Fruit fly (Drosophila melanogaster) whole organism, wandering third instar larva: ENCODE results near the gene ZnT86D.

Experiments used
- Abd-B ChIP-seq: fragments of >200 bp; optimal IDR thresholded peaks from 2 replicates; lab custom pipeline; 2017; ENCODE audit warnings: missing biosample characterization, missing genetic modification characterization
- CG32264 ChIP-seq: fragments of 200-800 bp; sonication (Bioruptor generic); optimal IDR thresholded peaks from 2 replicates; lab custom pipeline; 2016; ENCODE audit warnings: missing biosample characterization, missing genetic modification characterization
- CG9705 ChIP-seq: fragments of 200-800 bp; sonication (Bioruptor generic); optimal IDR thresholded peaks from 2 replicates; lab custom pipeline; 2018; ENCODE audit warnings: missing biosample characterization, mild to moderate bottlenecking, missing genetic modification characterization
- CrebA ChIP-seq: fragments of 200-800 bp; sonication (Bioruptor generic); optimal IDR thresholded peaks from 2 replicates; lab custom pipeline; 2016; ENCODE audit warnings: missing biosample characterization, mild to moderate bottlenecking, missing genetic modification characterization, borderline replicate concordance
- Dfd ChIP-seq: fragments of >200 bp; optimal IDR thresholded peaks from 2 replicates; lab custom pipeline; 2017; ENCODE audit warnings: missing biosample characterization, missing genetic modification characterization
- Dif ChIP-seq: fragments of 200-275, 200-300 bp; sonication (Bioruptor generic); optimal IDR thresholded peaks from 2 replicates; lab custom pipeline; 2018; ENCODE audit warnings: missing biosample characterization, missing genetic modification characterization; ENCODE audit not compliant: partially characterized antibody
- GATAd ChIP-seq: sonication (Bioruptor generic); optimal IDR thresholded peaks from 2 replicates; lab custom pipeline; 2016; ENCODE audit warnings: missing biosample characterization, missing genetic modification characterization
- HLH106 ChIP-seq: fragments of 200-800 bp; optimal IDR thresholded peaks from 3 replicates; lab custom pipeline; 2019; ENCODE audit warnings: missing biosample characterization, mild to moderate bottlenecking, missing genetic modification characterization, moderate library complexity
- Hnf4 ChIP-seq: fragments of 200-800 bp; sonication (Bioruptor generic); optimal IDR thresholded peaks from 2 replicates; lab custom pipeline; 2016; ENCODE audit warnings: missing biosample characterization, mild to moderate bottlenecking, missing genetic modification characterization
- Hr78 ChIP-seq: fragments of >200 bp; optimal IDR thresholded peaks from 2 replicates; lab custom pipeline; 2017; ENCODE audit warnings: missing biosample characterization, missing genetic modification characterization
- Hr83 ChIP-seq: fragments of 200-300 bp; sonication (Bioruptor generic); optimal IDR thresholded peaks from 2 replicates; lab custom pipeline; 2016; ENCODE audit warnings: missing biosample characterization, mild to moderate bottlenecking, missing genetic modification characterization, moderate library complexity; ENCODE audit not compliant: poor library complexity, severe bottlenecking
- Jra ChIP-seq: sonication (Bioruptor generic); optimal IDR thresholded peaks from 2 replicates; lab custom pipeline; 2016; ENCODE audit warnings: missing biosample characterization, missing genetic modification characterization
- Mio ChIP-seq: sonication (Bioruptor generic); optimal IDR thresholded peaks from 2 replicates; lab custom pipeline; 2016; ENCODE audit warnings: missing biosample characterization, missing genetic modification characterization
- Myc ChIP-seq: fragments of >200 bp; optimal IDR thresholded peaks from 2 replicates; lab custom pipeline; 2017
- N ChIP-seq: fragments of >200 bp; optimal IDR thresholded peaks from 2 replicates; lab custom pipeline; 2018; ENCODE audit warnings: missing biosample characterization, missing external identifiers, missing genetic modification characterization
- OdsH ChIP-seq: fragments of 200-800 bp; sonication (Bioruptor generic); optimal IDR thresholded peaks from 2 replicates; lab custom pipeline; 2016; ENCODE audit warnings: missing biosample characterization, mild to moderate bottlenecking, missing genetic modification characterization
- Rel ChIP-seq, 2 experiments: fragments of 200-800 bp; sonication (Bioruptor generic) in 1 of 2; optimal IDR thresholded peaks; 2 replicates in 1 of 2; 3 replicates in 1 of 2; lab custom pipeline; 2016 to 2019; ENCODE audit warnings: mild to moderate bottlenecking in 2 of 2, missing biosample characterization in 2 of 2, missing genetic modification characterization in 2 of 2, moderate library complexity in 1 of 2
- Sp1 ChIP-seq: fragments of 200-800 bp; sonication (Bioruptor generic); optimal IDR thresholded peaks from 3 replicates; lab custom pipeline; 2019; ENCODE audit warnings: missing biosample characterization, mild to moderate bottlenecking, missing genetic modification characterization, moderate library complexity
- Vsx2 ChIP-seq: fragments of 200-300, 225-300 bp; sonication (Bioruptor generic); optimal IDR thresholded peaks from 2 replicates; lab custom pipeline; 2018; ENCODE audit warnings: missing biosample characterization, missing genetic modification characterization; ENCODE audit not compliant: partially characterized antibody
- br ChIP-seq: fragments of 200-800 bp; sonication (Bioruptor generic); optimal IDR thresholded peaks from 2 replicates; lab custom pipeline; 2016; ENCODE audit warnings: missing biosample characterization, missing genetic modification characterization
- brk ChIP-seq: fragments of 200-800 bp; sonication (Bioruptor generic); optimal IDR thresholded peaks from 2 replicates; lab custom pipeline; 2016; ENCODE audit warnings: missing biosample characterization, mild to moderate bottlenecking, missing genetic modification characterization
- dl ChIP-seq, 2 experiments: fragments of 175-275, 200-275 bp in 1 of 2; fragments of 200-275 bp in 1 of 2; sonication (Bioruptor generic); optimal IDR thresholded peaks; lab custom pipeline; 2018; ENCODE audit warnings: mild to moderate bottlenecking in 2 of 2, missing biosample characterization in 2 of 2, missing genetic modification characterization in 2 of 2, moderate library complexity in 2 of 2; ENCODE audit not compliant: partially characterized antibody in 2 of 2, insufficient read depth in 1 of 2
- dmrt93B ChIP-seq: fragments of 200-800 bp; sonication (Bioruptor generic); optimal IDR thresholded peaks from 2 replicates; lab custom pipeline; 2018; ENCODE audit warnings: missing biosample characterization, mild to moderate bottlenecking, missing genetic modification characterization
- dsf ChIP-seq: sonication (Bioruptor generic); optimal IDR thresholded peaks from 2 replicates; lab custom pipeline; 2016; ENCODE audit warnings: missing biosample characterization, missing genetic modification characterization, borderline replicate concordance
- ey ChIP-seq: fragments of 200-800 bp; sonication (Bioruptor generic); optimal IDR thresholded peaks from 2 replicates; lab custom pipeline; 2016; ENCODE audit warnings: missing biosample characterization, missing genetic modification characterization
- foxo ChIP-seq, 2 experiments: fragments of 200-800 bp; sonication (Bioruptor generic); optimal IDR thresholded peaks; 2 replicates in 1 of 2; 3 replicates in 1 of 2; lab custom pipeline; 2016 to 2017; ENCODE audit warnings: missing biosample characterization in 2 of 2, missing genetic modification characterization in 2 of 2
- fru ChIP-seq: fragments of 200-800 bp; sonication (Bioruptor generic); optimal IDR thresholded peaks from 3 replicates; lab custom pipeline; 2016; ENCODE audit warnings: missing biosample characterization, mild to moderate bottlenecking, missing genetic modification characterization
- h ChIP-seq: fragments of 200-800 bp; sonication (Bioruptor generic); optimal IDR thresholded peaks from 3 replicates; lab custom pipeline; 2016; ENCODE audit warnings: missing biosample characterization, mild to moderate bottlenecking, missing genetic modification characterization
- jim ChIP-seq: fragments of 175-275, 200-325 bp; sonication (Bioruptor generic); optimal IDR thresholded peaks from 2 replicates; lab custom pipeline; 2016; ENCODE audit warnings: missing biosample characterization, mild to moderate bottlenecking, missing genetic modification characterization
- lola ChIP-seq: fragments of >200 bp; optimal IDR thresholded peaks from 2 replicates; lab custom pipeline; 2017; ENCODE audit warnings: missing biosample characterization, missing genetic modification characterization
- pan ChIP-seq: fragments of >200 bp; optimal IDR thresholded peaks from 2 replicates; lab custom pipeline; 2017
- psq ChIP-seq: fragments of 200-800 bp; sonication (Bioruptor generic); optimal IDR thresholded peaks from 3 replicates; lab custom pipeline; 2017; ENCODE audit warnings: missing biosample characterization, mild to moderate bottlenecking, missing genetic modification characterization, moderate library complexity
- rgr ChIP-seq: fragments of 200-800 bp; sonication (Bioruptor generic); optimal IDR thresholded peaks from 3 replicates; lab custom pipeline; 2016; ENCODE audit warnings: missing biosample characterization, mild to moderate bottlenecking, missing genetic modification characterization
- sage ChIP-seq: fragments of 200-800 bp; sonication (Bioruptor generic); optimal IDR thresholded peaks from 2 replicates; lab custom pipeline; 2016; ENCODE audit warnings: missing biosample characterization, mild to moderate bottlenecking, missing genetic modification characterization
- sv ChIP-seq: fragments of 200-800 bp; sonication (Bioruptor generic); optimal IDR thresholded peaks from 3 replicates; lab custom pipeline; 2016; ENCODE audit warnings: missing biosample characterization, missing genetic modification characterization
- tai ChIP-seq: sonication (Bioruptor generic); optimal IDR thresholded peaks from 2 replicates; lab custom pipeline; 2016; ENCODE audit warnings: missing biosample characterization, missing genetic modification characterization
- usp ChIP-seq: fragments of >200 bp; optimal IDR thresholded peaks from 2 replicates; lab custom pipeline; 2017; ENCODE audit warnings: missing biosample characterization, missing genetic modification characterization
- woc ChIP-seq: sonication (Bioruptor generic); optimal IDR thresholded peaks from 2 replicates; lab custom pipeline; 2016; ENCODE audit warnings: missing biosample characterization, mild to moderate bottlenecking, missing genetic modification characterization

Gene ZnT86D

DNA sequence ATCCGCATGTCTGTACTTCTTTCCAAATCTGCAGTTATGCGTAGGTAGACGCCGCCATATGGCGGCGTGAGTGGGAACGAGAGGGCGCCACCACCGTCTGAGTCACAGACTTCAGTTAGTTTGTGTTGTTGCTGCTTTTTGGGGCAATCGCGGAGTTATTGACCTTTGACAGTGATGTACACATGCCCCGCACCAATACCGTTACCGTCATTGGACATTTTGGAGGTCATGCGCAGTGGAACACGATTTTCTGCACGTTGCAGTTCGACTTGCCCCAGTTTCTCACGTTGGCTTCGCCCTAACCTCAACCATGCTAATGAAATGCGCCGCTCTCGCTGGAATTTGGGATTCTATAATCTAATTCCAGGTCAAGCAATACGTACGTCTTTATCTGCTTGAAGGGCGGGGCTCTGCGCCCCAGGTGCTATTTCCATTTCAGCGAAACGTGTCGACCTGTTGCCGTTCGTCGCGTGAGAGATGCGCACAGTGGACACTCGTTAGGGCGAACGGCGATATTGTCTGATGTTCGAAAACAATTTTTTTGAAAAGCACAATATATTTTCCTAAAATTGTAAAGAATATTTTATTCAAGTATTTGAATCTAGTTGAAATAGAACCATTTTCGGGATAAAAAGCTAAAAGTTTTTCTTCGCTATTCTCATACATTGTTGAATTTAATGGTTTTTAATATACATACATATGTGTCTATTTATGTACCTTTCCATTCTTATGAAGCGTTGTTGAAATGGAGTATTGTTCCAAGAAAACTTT, 2.9 kb downstream of the ZnT86D start:
- TF ChIP-seq dmrt93B (GFP tag; lab: Kevin White, UChicago): peak; percentile 41
- no peak for TF ChIP-seq Vsx2 (GFP tag; lab: Kevin White, UChicago)
- TF ChIP-seq Dfd (GFP tag; lab: Kevin White, UChicago): no peak
- TF ChIP-seq tai (GFP tag; lab: Kevin White, UChicago): no peak
- no peak for TF ChIP-seq Dif (GFP tag; lab: Kevin White, UChicago)
- peak; percentile 62 for TF ChIP-seq OdsH (GFP tag; lab: Kevin White, UChicago)
- peak; percentile 71 for TF ChIP-seq Myc (lab: Kevin White, UChicago)
- no peak for TF ChIP-seq Abd-B (GFP tag; lab: Kevin White, UChicago)
- no peak for TF ChIP-seq GATAd (GFP tag; lab: Kevin White, UChicago)
- TF ChIP-seq sage: no peak
- no peak for TF ChIP-seq Hr78 (GFP tag; lab: Kevin White, UChicago)
- no peak for TF ChIP-seq lola (GFP tag; lab: Kevin White, UChicago)
- peak; percentile 66 for TF ChIP-seq Hr83 (GFP tag; lab: Kevin White, UChicago)
- TF ChIP-seq HLH106 (tag; lab: Kevin White, UChicago): peak; percentile 73
- no peak for TF ChIP-seq jim (GFP tag; lab: Kevin White, UChicago)
- TF ChIP-seq woc (GFP tag; lab: Kevin White, UChicago): peak; percentile 82
- peak; percentile 36 for TF ChIP-seq br (GFP tag; lab: Kevin White, UChicago)
- TF ChIP-seq Sp1 (GFP tag; lab: Kevin White, UChicago): peak; percentile 59
- no peak for TF ChIP-seq dsf (GFP tag; lab: Kevin White, UChicago)
- peak; percentile 88 for TF ChIP-seq Jra (GFP tag; lab: Kevin White, UChicago)
- TF ChIP-seq foxo (GFP tag; optimal IDR thresholded peaks at IDR 0.05; lab: Kevin White, UChicago): peak in 1 of 2 experiments; percentile 80
- TF ChIP-seq sv: peak; percentile 55
- TF ChIP-seq Rel (GFP tag; optimal IDR thresholded peaks at IDR 0.05; lab: Kevin White, UChicago): no peak
- TF ChIP-seq Rel (tag; optimal IDR thresholded peaks at IDR 0.05; lab: Kevin White, UChicago): peak; percentile 64
- peak in 1 of 2 experiments; percentile 4 for TF ChIP-seq dl (GFP tag; optimal IDR thresholded peaks at IDR 0.05; lab: Kevin White, UChicago; ENCODE audit: insufficient read depth in 1 of 2, partially characterized antibody in 2 of 2)
- no peak for TF ChIP-seq CrebA (GFP tag; lab: Kevin White, UChicago)
- peak; percentile 40 for TF ChIP-seq CG9705 (GFP tag; lab: Kevin White, UChicago)
- TF ChIP-seq pan (lab: Kevin White, UChicago): no peak
- no peak for TF ChIP-seq N
- TF ChIP-seq rgr (GFP tag; lab: Kevin White, UChicago): peak; percentile 77
- peak; percentile 60 for TF ChIP-seq fru (GFP tag; lab: Kevin White, UChicago)
- TF ChIP-seq CG32264 (GFP tag; lab: Kevin White, UChicago): no peak
- TF ChIP-seq brk: no peak
- no peak for TF ChIP-seq usp (GFP tag; lab: Kevin White, UChicago)
- TF ChIP-seq Hnf4 (GFP tag; lab: Kevin White, UChicago): peak; percentile 61
- peak; percentile 63 for TF ChIP-seq psq (GFP tag; lab: Kevin White, UChicago)
- no peak for TF ChIP-seq Mio (GFP tag; lab: Kevin White, UChicago)
- TF ChIP-seq ey: peak; percentile 65
- peak; percentile 74 for TF ChIP-seq h (GFP tag; lab: Kevin White, UChicago)

DNA sequence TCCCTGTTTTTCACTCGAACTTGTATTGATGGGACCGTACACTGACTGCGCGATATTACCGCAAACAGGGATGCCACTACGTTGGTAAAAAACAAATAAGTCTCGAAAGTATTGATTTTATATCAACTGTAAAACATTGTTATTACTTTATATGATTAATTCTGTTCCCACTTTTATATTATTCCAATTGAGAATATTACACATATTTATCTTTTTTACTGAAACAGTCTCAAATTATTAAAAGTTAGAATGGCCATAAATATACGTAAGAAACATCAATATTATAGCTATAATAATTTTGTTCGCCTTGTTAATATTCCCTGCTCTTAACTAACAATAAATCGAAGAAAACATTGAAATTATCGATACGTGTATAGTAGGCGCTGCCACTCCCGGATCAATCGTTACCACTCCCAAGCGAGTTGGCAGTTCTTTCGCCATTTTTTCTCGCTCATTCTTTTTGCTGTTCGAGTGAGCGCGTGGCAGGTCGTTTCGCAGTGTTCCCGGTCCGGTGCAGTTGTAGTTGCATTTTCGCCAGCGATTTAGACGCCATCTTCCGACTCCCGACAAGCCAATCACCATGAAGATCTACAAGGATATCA, 4.4 kb downstream of the ZnT86D start, which contains the start of the genes SdhC and Tctp:
Gene SdhC, minus strand, starts transcription at position 49 of the 602 bp plus-strand sequence.
Gene Tctp, plus strand, starts transcription at position 447 of the 602 bp plus-strand sequence.
- TF ChIP-seq Mio (GFP tag; lab: Kevin White, UChicago) (no peak), psq (GFP tag; lab: Kevin White, UChicago) (peak; percentile 63), br (GFP tag; lab: Kevin White, UChicago) (peak; percentile 40), lola (GFP tag; lab: Kevin White, UChicago) (no peak), h (GFP tag; lab: Kevin White, UChicago) (peak; percentile 64), foxo (GFP tag; optimal IDR thresholded peaks at IDR 0.05; lab: Kevin White, UChicago) (peak in 1 of 2 experiments; percentile 71), CG9705 (GFP tag; lab: Kevin White, UChicago) (peak; percentile 17), Hr78 (GFP tag; lab: Kevin White, UChicago) (no peak), woc (GFP tag; lab: Kevin White, UChicago) (peak; percentile 48), N (no peak), dmrt93B (GFP tag; lab: Kevin White, UChicago) (peak; percentile 24), jim (GFP tag; lab: Kevin White, UChicago) (no peak), tai (GFP tag; lab: Kevin White, UChicago) (no peak), Dif (GFP tag; lab: Kevin White, UChicago) (peak; percentile 72), dl (GFP tag; optimal IDR thresholded peaks at IDR 0.05; lab: Kevin White, UChicago; ENCODE audit: insufficient read depth in 1 of 2, partially characterized antibody in 2 of 2) (no peak), sage (no peak), fru (GFP tag; lab: Kevin White, UChicago) (peak; percentile 63), sv (peak; percentile 58), Vsx2 (GFP tag; lab: Kevin White, UChicago) (no peak), dsf (GFP tag; lab: Kevin White, UChicago) (peak; percentile 46), Abd-B (GFP tag; lab: Kevin White, UChicago) (no peak), Jra (GFP tag; lab: Kevin White, UChicago) (peak; percentile 65), CG32264 (GFP tag; lab: Kevin White, UChicago) (no peak), CrebA (GFP tag; lab: Kevin White, UChicago) (no peak), Hr83 (GFP tag; lab: Kevin White, UChicago) (peak; percentile 82), Dfd (GFP tag; lab: Kevin White, UChicago) (no peak), GATAd (GFP tag; lab: Kevin White, UChicago) (no peak), ey (peak; percentile 49), Myc (lab: Kevin White, UChicago) (peak; percentile 51), pan (lab: Kevin White, UChicago) (no peak), HLH106 (tag; lab: Kevin White, UChicago) (peak; percentile 43), Hnf4 (GFP tag; lab: Kevin White, UChicago) (peak; percentile 66), usp (GFP tag; lab: Kevin White, UChicago) (no peak), OdsH (GFP tag; lab: Kevin White, UChicago) (peak; percentile 13)
